Worm (Caenorhabditis elegans): ENCODE data around the gene gpa-9.

DNA sequence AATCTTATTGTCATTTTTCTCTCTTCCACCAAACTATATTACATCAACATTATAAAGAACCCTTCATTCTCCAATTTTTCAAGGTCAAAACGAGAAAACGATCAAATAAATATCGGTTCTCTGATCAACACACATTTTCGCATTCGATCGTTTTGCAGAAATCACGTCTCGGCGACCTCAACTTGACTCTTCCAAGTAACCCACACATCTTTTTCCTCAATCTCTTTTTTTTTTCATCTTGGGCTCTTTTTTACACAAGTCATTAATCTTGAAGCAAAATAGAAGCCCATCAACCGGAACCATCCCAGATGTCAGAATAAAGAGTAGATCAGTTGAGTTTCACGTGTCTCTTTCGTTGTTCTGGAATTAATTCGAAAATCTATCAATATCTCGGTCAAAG lies 12.9 kb downstream of the gpa-9 start:
- TF ChIP-seq dao-5 (tag; optimal IDR thresholded peaks at IDR 0.05): no peak
- TF ChIP-seq him-1 (tag; optimal IDR thresholded peaks at IDR 0.05): no peak

Data from whole organism, L4/young adult.